Worm (Caenorhabditis elegans) whole organism, late embryonic: ENCODE data around the gene B0222.11.
A peak's percentile ranks its signal among the peaks of the same experiment; 100 is the strongest.

Experiments
- C08G9.2 ChIP-seq: sonication (generic microtip); optimal IDR thresholded peaks from 2 replicates; lab custom pipeline; 2016; ENCODE audit warnings: mild to moderate bottlenecking, missing genetic modification characterization, moderate library complexity, missing compliant biosample characterization
- K02D7.2 ChIP-seq: sonication (generic microtip); optimal IDR thresholded peaks from 2 replicates; lab custom pipeline; 2017; ENCODE audit warnings: mild to moderate bottlenecking, missing genetic modification characterization, missing compliant biosample characterization
- T23F11.4 ChIP-seq: fragments of 200-800 bp; sonication (Bioruptor generic); optimal IDR thresholded peaks from 2 replicates; lab custom pipeline; 2018; ENCODE audit warnings: mild to moderate bottlenecking, missing genetic modification characterization, missing compliant biosample characterization
- Y22D7AL.16 ChIP-seq: sonication (generic microtip); optimal IDR thresholded peaks from 2 replicates; lab custom pipeline; 2016; ENCODE audit warnings: missing genetic modification characterization, missing compliant biosample characterization
- ahr-1 ChIP-seq: sonication (generic microtip); optimal IDR thresholded peaks from 2 replicates; lab custom pipeline; 2016; ENCODE audit warnings: missing genetic modification characterization, missing compliant biosample characterization
- ceh-19 ChIP-seq: fragments of 200-800 bp; sonication (Bioruptor generic); optimal IDR thresholded peaks from 2 replicates; lab custom pipeline; 2018; ENCODE audit warnings: mild to moderate bottlenecking, missing genetic modification characterization, missing compliant biosample characterization
- ceh-30 ChIP-seq: fragments of 150-350 bp; optimal IDR thresholded peaks from 2 replicates; lab custom pipeline; 2014; ENCODE audit warnings: missing biosample characterization, missing genetic modification characterization
- ceh-31 ChIP-seq: sonication (generic microtip); optimal IDR thresholded peaks from 2 replicates; lab custom pipeline; 2016; ENCODE audit warnings: missing genetic modification characterization, missing compliant biosample characterization
- ceh-34 ChIP-seq: sonication (generic microtip); optimal IDR thresholded peaks from 2 replicates; lab custom pipeline; 2016; ENCODE audit warnings: mild to moderate bottlenecking, missing genetic modification characterization, missing compliant biosample characterization
- ceh-9 ChIP-seq: sonication (generic microtip); optimal IDR thresholded peaks from 2 replicates; lab custom pipeline; 2016; ENCODE audit warnings: mild to moderate bottlenecking, missing genetic modification characterization, inconsistent platforms, missing compliant biosample characterization
- che-1 ChIP-seq: sonication (generic microtip); optimal IDR thresholded peaks from 2 replicates; lab custom pipeline; 2016; ENCODE audit warnings: mild to moderate bottlenecking, missing genetic modification characterization, missing compliant biosample characterization
- dve-1 ChIP-seq: sonication (generic microtip); optimal IDR thresholded peaks from 2 replicates; lab custom pipeline; 2017; ENCODE audit warnings: antibody characterized with exemption, mild to moderate bottlenecking, missing genetic modification characterization, missing compliant biosample characterization
- elt-2 ChIP-seq: sonication (generic microtip); optimal IDR thresholded peaks from 2 replicates; lab custom pipeline; 2016; ENCODE audit warnings: missing genetic modification reagents, missing genetic modification characterization, missing compliant biosample characterization
- ets-4 ChIP-seq: sonication (generic microtip); optimal IDR thresholded peaks from 2 replicates; lab custom pipeline; 2016; ENCODE audit warnings: missing genetic modification characterization, missing compliant biosample characterization
- eyg-1 ChIP-seq: sonication (generic microtip); optimal IDR thresholded peaks from 2 replicates; lab custom pipeline; 2016; ENCODE audit warnings: missing genotype, missing genetic modification characterization, missing compliant biosample characterization
- fax-1 ChIP-seq: sonication (generic microtip); optimal IDR thresholded peaks from 2 replicates; lab custom pipeline; 2016; ENCODE audit warnings: missing genotype, missing genetic modification characterization, missing compliant biosample characterization
- fkh-10 ChIP-seq: fragments of 150-350 bp; optimal IDR thresholded peaks from 2 replicates; lab custom pipeline; 2014; ENCODE audit warnings: missing biosample characterization, missing genetic modification reagents, missing genetic modification characterization
- gmeb-2 ChIP-seq: sonication (generic microtip); optimal IDR thresholded peaks from 2 replicates; lab custom pipeline; 2016; ENCODE audit warnings: missing genetic modification characterization, inconsistent platforms, missing compliant biosample characterization
- hlh-13 ChIP-seq: fragments of 200-800 bp; sonication (Bioruptor generic); optimal IDR thresholded peaks from 2 replicates; lab custom pipeline; 2018; ENCODE audit warnings: mild to moderate bottlenecking, missing genetic modification characterization, missing compliant biosample characterization
- hlh-8 ChIP-seq: sonication (generic microtip); optimal IDR thresholded peaks from 2 replicates; lab custom pipeline; 2016; ENCODE audit warnings: missing genotype, missing genetic modification characterization, missing compliant biosample characterization
- lim-6 ChIP-seq: sonication (generic microtip); optimal IDR thresholded peaks from 2 replicates; lab custom pipeline; 2016; ENCODE audit warnings: missing genetic modification characterization, missing compliant biosample characterization
- lin-11 ChIP-seq: fragments of 200-800 bp; sonication (Bioruptor generic); optimal IDR thresholded peaks from 2 replicates; lab custom pipeline; 2018; ENCODE audit warnings: mild to moderate bottlenecking, missing genetic modification characterization, missing compliant biosample characterization
- nhr-11 ChIP-seq: fragments of 150-350 bp; optimal IDR thresholded peaks from 2 replicates; lab custom pipeline; 2014; ENCODE audit warnings: missing biosample characterization, missing genetic modification characterization
- pat-9 ChIP-seq: fragments of 200-800 bp; sonication (Bioruptor generic); optimal IDR thresholded peaks from 2 replicates; lab custom pipeline; 2018; ENCODE audit warnings: mild to moderate bottlenecking, missing genetic modification characterization, moderate library complexity, missing compliant biosample characterization
- pha-2 ChIP-seq: sonication (generic microtip); optimal IDR thresholded peaks from 2 replicates; lab custom pipeline; 2017; ENCODE audit warnings: mild to moderate bottlenecking, missing genetic modification characterization, missing compliant biosample characterization
- pha-4 ChIP-seq: fragments of 150-350 bp; optimal IDR thresholded peaks from 2 replicates; lab custom pipeline; 2018; ENCODE audit warnings: missing biosample characterization, missing genetic modification reagents, missing genetic modification characterization
- pqm-1 ChIP-seq: sonication (generic microtip); optimal IDR thresholded peaks from 2 replicates; lab custom pipeline; 2016; ENCODE audit warnings: missing genetic modification characterization, missing compliant biosample characterization
- sox-2 ChIP-seq: fragments of 200-800 bp; sonication (Bioruptor generic); IDR thresholded peaks from 2 replicates; pipeline ENCODE4 v1.3.6; 2022; ENCODE audit warnings: missing genetic modification reagents, missing genetic modification characterization, missing compliant biosample characterization
- sox-4 ChIP-seq: sonication (generic microtip); optimal IDR thresholded peaks from 2 replicates; lab custom pipeline; 2017; ENCODE audit warnings: mild to moderate bottlenecking, missing genetic modification characterization, inconsistent platforms, missing compliant biosample characterization
- unc-3 ChIP-seq, 2 experiments: fragments of 200-800 bp in 1 of 2; sonication (Bioruptor generic) in 1 of 2; sonication (generic microtip) in 1 of 2; conservative IDR thresholded peaks in 1 of 2; optimal IDR thresholded peaks in 1 of 2; 2 replicates each; pipeline versions ENCODE4 v1.3.6 to Lab custom; 2016 to 2022; ENCODE audit warnings: missing compliant biosample characterization in 2 of 2, missing genetic modification characterization in 2 of 2, missing genetic modification reagents in 1 of 2
- unc-55 ChIP-seq: sonication (generic microtip); optimal IDR thresholded peaks from 2 replicates; lab custom pipeline; 2017; ENCODE audit warnings: missing biosample characterization, missing genetic modification reagents, missing genetic modification characterization

B0222.11 gene

DNA sequence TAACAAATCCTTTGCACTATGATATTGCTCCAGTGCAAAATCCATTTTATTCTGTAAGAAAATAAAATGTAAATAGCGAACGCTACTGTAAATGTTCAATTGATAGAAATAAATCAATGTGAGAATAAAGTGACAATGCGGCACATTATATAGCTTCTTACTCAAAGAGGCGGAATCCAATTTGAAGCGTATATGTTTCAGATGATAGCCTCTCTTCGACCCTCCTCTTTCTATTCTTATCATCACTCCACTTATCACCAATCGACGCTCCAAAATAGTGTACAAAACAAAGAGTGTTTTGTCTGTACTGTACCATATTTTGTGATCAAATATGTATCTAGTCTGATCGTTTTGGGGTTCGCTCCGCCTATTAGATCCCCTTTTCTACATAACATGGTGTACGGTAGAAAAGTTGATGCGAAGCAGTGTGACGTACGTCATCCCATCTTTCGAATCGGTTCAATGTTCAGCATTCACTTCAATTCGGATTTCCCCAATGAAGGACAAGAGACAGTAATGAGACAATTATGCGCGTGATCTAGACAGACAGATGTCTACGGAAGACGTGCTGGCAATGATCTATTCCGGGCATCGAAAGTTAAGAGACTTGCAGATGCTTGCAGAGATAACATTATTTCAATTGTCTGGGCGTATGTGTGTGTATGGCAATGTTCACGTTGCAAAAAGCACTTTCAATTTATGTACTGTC, 21.0 kb downstream of the B0222.11 start, which contains the start of gene spl-2:
spl-2 (minus strand) TSS at position 51 of the 709 bp plus-strand sequence.
- TF ChIP-seq elt-2 (tag; lab: Kevin White, UChicago) (peak; percentile 22), T23F11.4 (GFP tag; lab: Kevin White, UChicago) (no peak)

DNA sequence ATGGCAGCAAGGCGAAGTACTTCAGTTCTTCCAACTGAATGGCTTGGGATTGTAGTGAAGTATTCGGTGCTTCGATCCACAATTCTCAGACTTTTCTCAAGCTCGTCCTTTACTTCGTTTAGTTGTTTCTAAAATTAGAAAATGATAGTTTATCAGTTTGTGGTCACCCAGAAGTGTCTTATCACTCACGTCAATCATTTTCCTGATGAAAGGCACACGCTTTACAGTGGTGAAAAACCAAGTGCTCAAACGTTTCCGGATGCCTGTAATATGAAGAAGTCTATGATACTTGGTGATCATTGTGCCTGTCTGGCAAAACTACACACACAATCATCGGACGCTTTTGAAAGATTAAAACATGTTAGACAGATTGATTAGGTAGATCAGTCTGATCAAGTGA, 21.8 kb downstream of the B0222.11 start:
- TF ChIP-seq T23F11.4 (GFP tag; lab: Kevin White, UChicago) (no peak), ceh-31 (tag; lab: Kevin White, UChicago) (no peak), fax-1 (no peak), ceh-9 (tag; lab: Kevin White, UChicago) (no peak), elt-2 (tag; lab: Kevin White, UChicago) (peak; percentile 19), sox-2 (GFP tag; lab: Robert Waterston, UW) (no peak)

DNA sequence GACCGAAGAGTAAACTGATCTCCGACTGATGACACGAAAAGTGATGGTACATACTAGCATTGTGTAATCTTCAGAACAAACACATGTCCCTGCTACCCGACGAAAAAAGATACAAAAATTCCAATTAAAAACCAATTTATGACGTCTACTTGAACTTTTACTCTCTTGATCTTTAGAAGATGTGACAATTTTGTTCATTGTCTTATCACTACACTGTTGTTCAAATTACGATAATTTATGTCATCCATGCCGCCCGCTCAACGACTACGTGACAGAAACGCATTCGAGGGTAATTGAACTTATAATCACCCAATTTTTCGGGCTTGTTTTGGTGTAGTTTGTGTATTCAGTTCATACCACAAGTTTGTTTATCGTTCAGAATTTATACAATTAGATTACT, 24.1 kb downstream of the B0222.11 start:
- TF ChIP-seq K02D7.2 (tag; lab: Kevin White, UChicago) (no peak), unc-3 (GFP tag; conservative IDR thresholded peaks at IDR 0.05; lab: Robert Waterston, UW) (no peak), unc-3 (tag; optimal IDR thresholded peaks at IDR 0.05; lab: Kevin White, UChicago) (no peak), pha-2 (tag; lab: Kevin White, UChicago) (no peak), che-1 (tag; lab: Kevin White, UChicago) (no peak), ahr-1 (tag; lab: Kevin White, UChicago) (no peak), gmeb-2 (tag; lab: Kevin White, UChicago) (no peak)

DNA sequence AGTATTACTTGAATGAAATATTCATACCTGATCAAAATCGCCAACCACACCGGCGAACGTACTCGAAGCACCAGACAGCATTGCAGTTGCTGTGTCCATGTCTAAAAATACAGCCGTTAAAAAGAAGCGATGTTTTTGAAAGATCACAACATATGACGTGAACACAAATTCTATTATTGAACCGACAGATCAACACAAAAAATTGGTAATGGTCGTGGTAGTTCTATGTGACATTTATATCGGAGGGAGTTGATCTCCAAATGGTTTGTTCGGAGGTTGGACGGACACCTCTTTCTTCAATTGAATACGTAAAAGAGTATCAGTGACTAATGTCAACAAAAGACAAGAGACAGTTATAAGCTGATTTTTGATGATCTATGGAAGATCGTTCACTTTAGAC, 26.7 kb downstream of the B0222.11 start, which contains the start of gene pitr-3:
pitr-3 (minus strand) TSS at position 101 of the 400 bp plus-strand sequence.
- no peak for TF ChIP-seq C08G9.2 (tag; lab: Kevin White, UChicago)
- no peak for TF ChIP-seq sox-4
- no peak for TF ChIP-seq fkh-10 (GFP tag; lab: Kevin White, UChicago)
- TF ChIP-seq lim-6 (tag; lab: Kevin White, UChicago): no peak
- no peak for TF ChIP-seq che-1 (tag; lab: Kevin White, UChicago)
- TF ChIP-seq ceh-19 (GFP tag; lab: Kevin White, UChicago): no peak
- TF ChIP-seq Y22D7AL.16 (tag; lab: Kevin White, UChicago): no peak
- no peak for TF ChIP-seq lin-11 (tag; lab: Kevin White, UChicago)
- no peak for TF ChIP-seq ceh-34 (tag; lab: Kevin White, UChicago)
- TF ChIP-seq ets-4 (tag; lab: Kevin White, UChicago): no peak
- no peak for TF ChIP-seq ceh-31 (tag; lab: Kevin White, UChicago)
- no peak for TF ChIP-seq fax-1
- TF ChIP-seq unc-55: no peak
- TF ChIP-seq elt-2 (tag; lab: Kevin White, UChicago): no peak
- no peak for TF ChIP-seq hlh-13
- TF ChIP-seq hlh-8 (tag; lab: Kevin White, UChicago): no peak
- TF ChIP-seq nhr-11 (tag; lab: Kevin White, UChicago): no peak
- TF ChIP-seq dve-1 (tag; lab: Kevin White, UChicago): no peak

DNA sequence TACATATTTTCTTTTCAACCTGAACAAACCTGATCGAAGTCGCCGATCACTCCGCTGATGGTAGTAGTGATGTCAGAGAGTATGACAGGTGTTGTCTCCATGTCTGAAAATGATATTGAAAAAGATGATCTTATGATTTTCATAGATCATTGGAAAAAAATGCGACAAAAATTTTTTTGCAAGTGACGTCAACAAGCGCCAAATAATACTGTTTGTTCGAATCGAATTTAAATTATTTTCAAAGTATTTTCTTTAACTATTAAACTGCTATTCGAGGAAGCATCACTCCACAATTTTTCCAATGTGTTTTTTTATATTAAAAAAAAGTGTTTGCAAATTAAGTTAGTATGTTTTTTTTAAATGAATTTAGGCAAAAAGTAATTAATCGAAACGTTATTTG, 30.4 kb downstream of the B0222.11 start, which contains the start of gene pitr-2:
pitr-2 (minus strand) TSS at position 101 of the 400 bp plus-strand sequence.
- TF ChIP-seq unc-3 (GFP tag; conservative IDR thresholded peaks at IDR 0.05; lab: Robert Waterston, UW) (no peak), unc-3 (tag; optimal IDR thresholded peaks at IDR 0.05; lab: Kevin White, UChicago) (no peak), gmeb-2 (tag; lab: Kevin White, UChicago) (no peak), che-1 (tag; lab: Kevin White, UChicago) (no peak), pqm-1 (tag; lab: Kevin White, UChicago) (no peak), pat-9 (tag; lab: Kevin White, UChicago) (no peak), elt-2 (tag; lab: Kevin White, UChicago) (no peak), pha-4 (no peak), ceh-30 (no peak), hlh-8 (tag; lab: Kevin White, UChicago) (no peak), eyg-1 (no peak)
